Worm (Caenorhabditis elegans) whole organism, L2 larva: ENCODE data around the gene nspc-19.
A peak's percentile ranks its signal among the peaks of the same experiment; 100 is the strongest.

ENCODE experiments used
- C34F6.9 ChIP-seq: fragments of 150-350 bp; optimal IDR thresholded peaks from 2 replicates; lab custom pipeline; 2014; ENCODE audit warnings: missing biosample characterization, missing genetic modification characterization
- F13H6.1 ChIP-seq: sonication (generic microtip); optimal IDR thresholded peaks from 2 replicates; lab custom pipeline; 2016; ENCODE audit warnings: missing genetic modification characterization, missing compliant biosample characterization
- R02D3.7 ChIP-seq: fragments of 150-350 bp; optimal IDR thresholded peaks from 2 replicates; lab custom pipeline; 2014; ENCODE audit warnings: missing biosample characterization, missing genetic modification characterization
- Y55F3AM.14 ChIP-seq: fragments of 200-800 bp; sonication (Bioruptor generic); optimal IDR thresholded peaks from 2 replicates; lab custom pipeline; 2018; ENCODE audit warnings: mild to moderate bottlenecking, missing genetic modification characterization, missing compliant biosample characterization
- ZK546.5 ChIP-seq: sonication (generic microtip); optimal IDR thresholded peaks from 2 replicates; lab custom pipeline; 2017; ENCODE audit warnings: missing biosample characterization, missing genetic modification characterization
- alr-1 ChIP-seq: fragments of 150-350 bp; optimal IDR thresholded peaks from 2 replicates; lab custom pipeline; 2014; ENCODE audit warnings: missing biosample characterization, missing genetic modification characterization
- aly-2 ChIP-seq: fragments of 150-350 bp; optimal IDR thresholded peaks from 2 replicates; lab custom pipeline; 2014; ENCODE audit warnings: missing biosample characterization, missing genetic modification characterization
- ama-1 ChIP-seq: fragments of 150-350 bp; optimal IDR thresholded peaks from 2 replicates; lab custom pipeline; 2018; ENCODE audit warnings: inconsistent platforms
- blmp-1 ChIP-seq: sonication (generic microtip); optimal IDR thresholded peaks from 2 replicates; lab custom pipeline; 2017; ENCODE audit warnings: missing genetic modification characterization, mild to moderate bottlenecking, missing compliant biosample characterization, antibody characterized with exemption, moderate library complexity; ENCODE audit not compliant: insufficient read depth
- ceh-16 ChIP-seq: fragments of 150-350 bp; optimal IDR thresholded peaks from 2 replicates; lab custom pipeline; 2014; ENCODE audit warnings: missing biosample characterization, missing genetic modification characterization
- ceh-82 ChIP-seq: fragments of 150-350 bp; optimal IDR thresholded peaks from 2 replicates; lab custom pipeline; 2014; ENCODE audit warnings: missing biosample characterization, missing genetic modification characterization
- crh-2 ChIP-seq: sonication (generic microtip); optimal IDR thresholded peaks from 2 replicates; lab custom pipeline; 2017; ENCODE audit warnings: missing biosample characterization, missing genetic modification characterization
- dmd-4 ChIP-seq: sonication (generic microtip); optimal IDR thresholded peaks from 2 replicates; lab custom pipeline; 2017; ENCODE audit warnings: missing biosample characterization, missing genetic modification characterization
- egl-27 ChIP-seq: sonication (generic microtip); optimal IDR thresholded peaks from 3 replicates; lab custom pipeline; 2017; ENCODE audit warnings: missing biosample characterization, missing genetic modification reagents, missing genetic modification characterization
- elt-1 ChIP-seq: fragments of 150-350 bp; optimal IDR thresholded peaks from 2 replicates; lab custom pipeline; 2014; ENCODE audit warnings: missing biosample characterization, missing genetic modification characterization
- elt-3 ChIP-seq: sonication (generic microtip); optimal IDR thresholded peaks from 2 replicates; lab custom pipeline; 2017; ENCODE audit warnings: missing biosample characterization, missing genetic modification characterization
- fos-1 ChIP-seq: fragments of 150-350 bp; optimal IDR thresholded peaks from 2 replicates; lab custom pipeline; 2014; ENCODE audit warnings: missing biosample characterization, missing genetic modification characterization
- gmeb-1 ChIP-seq: fragments of 150-350 bp; optimal IDR thresholded peaks from 2 replicates; lab custom pipeline; 2014; ENCODE audit warnings: missing biosample characterization, missing genetic modification characterization
- lin-11 ChIP-seq: fragments of 150-350 bp; sonication (generic microtip); optimal IDR thresholded peaks from 2 replicates; lab custom pipeline; 2014; ENCODE audit warnings: missing biosample characterization, missing genetic modification characterization, inconsistent platforms, mixed read lengths
- lin-13 ChIP-seq: fragments of 150-350 bp; optimal IDR thresholded peaks from 2 replicates; lab custom pipeline; 2014; ENCODE audit warnings: missing biosample characterization, missing genetic modification reagents, missing genetic modification characterization
- lin-39 ChIP-seq: fragments of 150-350 bp; optimal IDR thresholded peaks from 2 replicates; lab custom pipeline; 2014; ENCODE audit warnings: missing biosample characterization, missing genetic modification reagents, missing genetic modification characterization
- lsy-2 ChIP-seq, 2 experiments: fragments of 150-350 bp in 1 of 2; sonication (generic microtip) in 1 of 2; optimal IDR thresholded peaks; 2 replicates each; lab custom pipeline; 2014 to 2017; ENCODE audit warnings: missing biosample characterization in 2 of 2, missing genetic modification characterization in 2 of 2
- mab-5 ChIP-seq: fragments of 150-350 bp; optimal IDR thresholded peaks from 2 replicates; lab custom pipeline; 2014; ENCODE audit warnings: missing biosample characterization, missing genetic modification characterization
- mbf-1 ChIP-seq: sonication (generic microtip); optimal IDR thresholded peaks from 2 replicates; lab custom pipeline; 2017; ENCODE audit warnings: missing biosample characterization, missing genetic modification characterization
- mdl-1 ChIP-seq, 2 experiments: fragments of 150-350 bp in 1 of 2; sonication (generic microtip) in 1 of 2; optimal IDR thresholded peaks; 2 replicates each; lab custom pipeline; 2017; ENCODE audit warnings: missing biosample characterization in 2 of 2, missing genetic modification characterization in 2 of 2
- nhr-10 ChIP-seq: sonication (generic microtip); optimal IDR thresholded peaks from 2 replicates; lab custom pipeline; 2017; ENCODE audit warnings: missing biosample characterization, missing genetic modification characterization
- nhr-11 ChIP-seq: fragments of 150-350 bp; optimal IDR thresholded peaks from 2 replicates; lab custom pipeline; 2014; ENCODE audit warnings: missing biosample characterization, missing genetic modification characterization
- nhr-12 ChIP-seq: fragments of 150-350 bp; optimal IDR thresholded peaks from 2 replicates; lab custom pipeline; 2014; ENCODE audit warnings: missing biosample characterization, missing genetic modification characterization
- nhr-129 ChIP-seq: fragments of 150-350 bp; optimal IDR thresholded peaks from 2 replicates; lab custom pipeline; 2014; ENCODE audit warnings: missing biosample characterization, missing genetic modification characterization
- nhr-21 ChIP-seq: fragments of 150-350 bp; optimal IDR thresholded peaks from 2 replicates; lab custom pipeline; 2014; ENCODE audit warnings: missing biosample characterization, missing genetic modification characterization
- nhr-23 ChIP-seq: fragments of 150-350 bp; optimal IDR thresholded peaks from 2 replicates; lab custom pipeline; 2014; ENCODE audit warnings: missing biosample characterization, missing genetic modification reagents, missing genetic modification characterization
- nhr-237 ChIP-seq: fragments of 150-350 bp; optimal IDR thresholded peaks from 2 replicates; lab custom pipeline; 2014; ENCODE audit warnings: missing biosample characterization, missing genetic modification characterization
- nhr-25 ChIP-seq: fragments of 150-350 bp; sonication (generic microtip); optimal IDR thresholded peaks from 3 replicates; lab custom pipeline; 2014; ENCODE audit warnings: missing biosample characterization, missing genetic modification characterization
- nhr-6 ChIP-seq: fragments of 150-350 bp; optimal IDR thresholded peaks from 2 replicates; lab custom pipeline; 2014; ENCODE audit warnings: missing biosample characterization, missing genetic modification characterization
- nhr-77 ChIP-seq: fragments of 150-350 bp; optimal IDR thresholded peaks from 2 replicates; lab custom pipeline; 2014; ENCODE audit warnings: missing biosample characterization, missing genetic modification characterization
- peb-1 ChIP-seq: fragments of 150-350 bp; optimal IDR thresholded peaks from 2 replicates; lab custom pipeline; 2014; ENCODE audit warnings: missing biosample characterization, missing genetic modification characterization
- sem-4 ChIP-seq: fragments of 150-350 bp; optimal IDR thresholded peaks from 2 replicates; lab custom pipeline; 2014; ENCODE audit warnings: missing biosample characterization, missing genetic modification reagents, missing genetic modification characterization
- skn-1 ChIP-seq: sonication (generic microtip); optimal IDR thresholded peaks from 2 replicates; lab custom pipeline; 2017; ENCODE audit warnings: missing biosample characterization, missing genetic modification characterization
- sma-3 ChIP-seq: sonication (generic microtip); optimal IDR thresholded peaks from 2 replicates; lab custom pipeline; 2016; ENCODE audit warnings: missing genetic modification reagents, missing genetic modification characterization, missing compliant biosample characterization
- sma-9 ChIP-seq, 2 experiments: fragments of 150-350 bp in 1 of 2; sonication (generic microtip) in 1 of 2; optimal IDR thresholded peaks; 2 replicates each; lab custom pipeline; 2014 to 2016; ENCODE audit warnings: missing genetic modification characterization in 2 of 2, mild to moderate bottlenecking in 1 of 2, missing biosample characterization in 1 of 2, missing compliant biosample characterization in 1 of 2, missing genetic modification reagents in 1 of 2, moderate library complexity in 1 of 2
- snpc-4 ChIP-seq: fragments of 150-350 bp; optimal IDR thresholded peaks from 2 replicates; lab custom pipeline; 2014; ENCODE audit warnings: missing biosample characterization, missing genetic modification characterization
- unc-39 ChIP-seq: fragments of 150-350 bp; optimal IDR thresholded peaks from 2 replicates; lab custom pipeline; 2014; ENCODE audit warnings: missing biosample characterization, missing genetic modification characterization
- unc-55 ChIP-seq: fragments of 150-350 bp; sonication (generic microtip); optimal IDR thresholded peaks from 3 replicates; lab custom pipeline; 2014; ENCODE audit warnings: missing biosample characterization, missing genetic modification reagents, missing genetic modification characterization
- unc-62 ChIP-seq: fragments of 150-350 bp; optimal IDR thresholded peaks from 2 replicates; lab custom pipeline; 2014; ENCODE audit warnings: missing biosample characterization, missing genetic modification reagents, missing genetic modification characterization
- zag-1 ChIP-seq: fragments of 150-350 bp; optimal IDR thresholded peaks from 2 replicates; lab custom pipeline; 2014; ENCODE audit warnings: missing biosample characterization, missing genetic modification characterization
- ztf-1 ChIP-seq: fragments of 200-800 bp; sonication (Bioruptor generic); conservative IDR thresholded peaks from 2 replicates; pipeline ENCODE4 v1.3.6; 2022; ENCODE audit warnings: missing genetic modification characterization, missing compliant biosample characterization
- ztf-11 ChIP-seq: sonication (generic microtip); optimal IDR thresholded peaks from 2 replicates; lab custom pipeline; 2017; ENCODE audit warnings: missing biosample characterization, missing genetic modification characterization
- ztf-4 ChIP-seq: fragments of 150-350 bp; optimal IDR thresholded peaks from 2 replicates; lab custom pipeline; 2014; ENCODE audit warnings: missing biosample characterization, missing genetic modification characterization

nspc-19 gene

DNA sequence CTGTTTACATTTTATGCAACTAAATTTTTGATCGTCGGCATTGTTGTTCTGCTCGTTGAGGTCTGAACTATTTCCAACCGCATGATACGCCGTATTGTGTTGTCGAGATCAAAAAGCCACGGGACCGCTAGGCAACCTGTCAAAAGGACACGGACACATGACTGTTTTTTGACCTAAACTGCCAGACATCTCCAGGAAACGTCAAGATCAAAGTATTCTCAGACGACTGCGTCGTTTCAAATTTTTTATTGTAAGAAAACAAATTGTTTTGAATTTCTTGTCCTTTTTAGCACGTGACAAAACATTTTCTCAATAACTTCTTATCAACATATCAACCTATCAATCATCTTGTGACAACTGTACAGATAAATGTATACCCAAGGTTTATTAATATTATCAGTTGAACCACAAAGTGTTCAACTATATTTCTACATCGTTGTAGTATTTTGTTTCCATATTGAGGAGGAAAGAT, 26.3 kb upstream of the nspc-19 start:
- TF ChIP-seq lin-11 (tag; lab: Kevin White, UChicago) (no peak), lsy-2 (tag; optimal IDR thresholded peaks at IDR 0.05; lab: Kevin White, UChicago) (peak in 1 of 2 experiments; percentile 52), aly-2 (tag; lab: Kevin White, UChicago) (no peak), F13H6.1 (tag; lab: Kevin White, UChicago) (peak; percentile 48), sma-3 (peak; percentile 78), ztf-11 (tag; lab: Kevin White, UChicago) (no peak), egl-27 (tag; lab: Kevin White, UChicago) (no peak), skn-1 (tag; lab: Kevin White, UChicago) (no peak), mdl-1 (tag; optimal IDR thresholded peaks at IDR 0.05; lab: Kevin White, UChicago) (no peak), lin-13 (GFP tag; lab: Kevin White, UChicago) (peak; percentile 56), nhr-10 (no peak), ama-1 (lab: Kevin White, UChicago) (peak; percentile 20), ZK546.5 (tag; lab: Kevin White, UChicago) (no peak), blmp-1 (tag; lab: Kevin White, UChicago) (peak; percentile 68), unc-39 (tag; lab: Kevin White, UChicago) (no peak), alr-1 (tag; lab: Kevin White, UChicago) (no peak), nhr-25 (tag; lab: Kevin White, UChicago) (peak; percentile 84), elt-3 (tag; lab: Kevin White, UChicago) (no peak), mab-5 (tag; lab: Kevin White, UChicago) (peak; percentile 46), ztf-4 (tag; lab: Kevin White, UChicago) (no peak), ceh-16 (tag; lab: Kevin White, UChicago) (no peak), sma-9 (GFP tag; optimal IDR thresholded peaks at IDR 0.05; lab: Kevin White, UChicago) (peak; percentile 77), sma-9 (tag; optimal IDR thresholded peaks at IDR 0.05; lab: Kevin White, UChicago) (no peak), C34F6.9 (tag; lab: Kevin White, UChicago) (peak; percentile 37), peb-1 (tag; lab: Kevin White, UChicago) (no peak), lin-39 (tag; lab: Kevin White, UChicago) (no peak), fos-1 (peak; percentile 58), crh-2 (tag; lab: Kevin White, UChicago) (peak; percentile 78), unc-55 (GFP tag; lab: Kevin White, UChicago) (no peak), nhr-237 (no peak), dmd-4 (tag; lab: Kevin White, UChicago) (no peak), mbf-1 (no peak), R02D3.7 (tag; lab: Kevin White, UChicago) (no peak), zag-1 (no peak), elt-1 (no peak), nhr-23 (tag; lab: Kevin White, UChicago) (no peak), nhr-6 (tag; lab: Kevin White, UChicago) (no peak), Y55F3AM.14 (GFP tag; lab: Kevin White, UChicago) (no peak), snpc-4 (tag; lab: Kevin White, UChicago) (no peak), sem-4 (tag; lab: Kevin White, UChicago) (no peak), nhr-11 (no peak), ceh-82 (tag; lab: Kevin White, UChicago) (no peak), nhr-21 (tag; lab: Kevin White, UChicago) (peak; percentile 75), nhr-12 (tag; lab: Kevin White, UChicago) (no peak), nhr-129 (peak; percentile 81), unc-62 (GFP tag; lab: Kevin White, UChicago) (no peak), ztf-1 (no peak), nhr-77 (tag; lab: Kevin White, UChicago) (no peak), gmeb-1 (tag; lab: Kevin White, UChicago) (peak; percentile 46)
